Fruit fly (Drosophila melanogaster) whole organism, wandering third instar larva: Measurements from ENCODE around the gene CG44838.

Source experiments
- Abd-B ChIP-seq: fragments of >200 bp; optimal IDR thresholded peaks from 2 replicates; lab custom pipeline; 2017; ENCODE audit warnings: missing biosample characterization, missing genetic modification characterization
- CG32264 ChIP-seq: fragments of 200-800 bp; sonication (Bioruptor generic); optimal IDR thresholded peaks from 2 replicates; lab custom pipeline; 2016; ENCODE audit warnings: missing biosample characterization, missing genetic modification characterization
- CG9705 ChIP-seq: fragments of 200-800 bp; sonication (Bioruptor generic); optimal IDR thresholded peaks from 2 replicates; lab custom pipeline; 2018; ENCODE audit warnings: missing biosample characterization, mild to moderate bottlenecking, missing genetic modification characterization
- CrebA ChIP-seq: fragments of 200-800 bp; sonication (Bioruptor generic); optimal IDR thresholded peaks from 2 replicates; lab custom pipeline; 2016; ENCODE audit warnings: missing biosample characterization, mild to moderate bottlenecking, missing genetic modification characterization, borderline replicate concordance
- Dfd ChIP-seq: fragments of >200 bp; optimal IDR thresholded peaks from 2 replicates; lab custom pipeline; 2017; ENCODE audit warnings: missing biosample characterization, missing genetic modification characterization
- Dif ChIP-seq: fragments of 200-275, 200-300 bp; sonication (Bioruptor generic); optimal IDR thresholded peaks from 2 replicates; lab custom pipeline; 2018; ENCODE audit warnings: missing biosample characterization, missing genetic modification characterization; ENCODE audit not compliant: partially characterized antibody
- GATAd ChIP-seq: sonication (Bioruptor generic); optimal IDR thresholded peaks from 2 replicates; lab custom pipeline; 2016; ENCODE audit warnings: missing biosample characterization, missing genetic modification characterization
- HLH106 ChIP-seq: fragments of 200-800 bp; optimal IDR thresholded peaks from 3 replicates; lab custom pipeline; 2019; ENCODE audit warnings: missing biosample characterization, mild to moderate bottlenecking, missing genetic modification characterization, moderate library complexity
- Hnf4 ChIP-seq: fragments of 200-800 bp; sonication (Bioruptor generic); optimal IDR thresholded peaks from 2 replicates; lab custom pipeline; 2016; ENCODE audit warnings: missing biosample characterization, mild to moderate bottlenecking, missing genetic modification characterization
- Hr78 ChIP-seq: fragments of >200 bp; optimal IDR thresholded peaks from 2 replicates; lab custom pipeline; 2017; ENCODE audit warnings: missing biosample characterization, missing genetic modification characterization
- Hr83 ChIP-seq: fragments of 200-300 bp; sonication (Bioruptor generic); optimal IDR thresholded peaks from 2 replicates; lab custom pipeline; 2016; ENCODE audit warnings: missing biosample characterization, mild to moderate bottlenecking, missing genetic modification characterization, moderate library complexity; ENCODE audit not compliant: poor library complexity, severe bottlenecking
- Jra ChIP-seq: sonication (Bioruptor generic); optimal IDR thresholded peaks from 2 replicates; lab custom pipeline; 2016; ENCODE audit warnings: missing biosample characterization, missing genetic modification characterization
- Mio ChIP-seq: sonication (Bioruptor generic); optimal IDR thresholded peaks from 2 replicates; lab custom pipeline; 2016; ENCODE audit warnings: missing biosample characterization, missing genetic modification characterization
- Myc ChIP-seq: fragments of >200 bp; optimal IDR thresholded peaks from 2 replicates; lab custom pipeline; 2017
- N ChIP-seq: fragments of >200 bp; optimal IDR thresholded peaks from 2 replicates; lab custom pipeline; 2018; ENCODE audit warnings: missing biosample characterization, missing external identifiers, missing genetic modification characterization
- OdsH ChIP-seq: fragments of 200-800 bp; sonication (Bioruptor generic); optimal IDR thresholded peaks from 2 replicates; lab custom pipeline; 2016; ENCODE audit warnings: missing biosample characterization, mild to moderate bottlenecking, missing genetic modification characterization
- Rel ChIP-seq, 2 experiments: fragments of 200-800 bp; sonication (Bioruptor generic) in 1 of 2; optimal IDR thresholded peaks; 2 replicates in 1 of 2; 3 replicates in 1 of 2; lab custom pipeline; 2016 to 2019; ENCODE audit warnings: mild to moderate bottlenecking in 2 of 2, missing biosample characterization in 2 of 2, missing genetic modification characterization in 2 of 2, moderate library complexity in 1 of 2
- Sp1 ChIP-seq: fragments of 200-800 bp; sonication (Bioruptor generic); optimal IDR thresholded peaks from 3 replicates; lab custom pipeline; 2019; ENCODE audit warnings: missing biosample characterization, mild to moderate bottlenecking, missing genetic modification characterization, moderate library complexity
- Vsx2 ChIP-seq: fragments of 200-300, 225-300 bp; sonication (Bioruptor generic); optimal IDR thresholded peaks from 2 replicates; lab custom pipeline; 2018; ENCODE audit warnings: missing biosample characterization, missing genetic modification characterization; ENCODE audit not compliant: partially characterized antibody
- br ChIP-seq: fragments of 200-800 bp; sonication (Bioruptor generic); optimal IDR thresholded peaks from 2 replicates; lab custom pipeline; 2016; ENCODE audit warnings: missing biosample characterization, missing genetic modification characterization
- brk ChIP-seq: fragments of 200-800 bp; sonication (Bioruptor generic); optimal IDR thresholded peaks from 2 replicates; lab custom pipeline; 2016; ENCODE audit warnings: missing biosample characterization, mild to moderate bottlenecking, missing genetic modification characterization
- dl ChIP-seq, 2 experiments: fragments of 175-275, 200-275 bp in 1 of 2; fragments of 200-275 bp in 1 of 2; sonication (Bioruptor generic); optimal IDR thresholded peaks; lab custom pipeline; 2018; ENCODE audit warnings: mild to moderate bottlenecking in 2 of 2, missing biosample characterization in 2 of 2, missing genetic modification characterization in 2 of 2, moderate library complexity in 2 of 2; ENCODE audit not compliant: partially characterized antibody in 2 of 2, insufficient read depth in 1 of 2
- dmrt93B ChIP-seq: fragments of 200-800 bp; sonication (Bioruptor generic); optimal IDR thresholded peaks from 2 replicates; lab custom pipeline; 2018; ENCODE audit warnings: missing biosample characterization, mild to moderate bottlenecking, missing genetic modification characterization
- dsf ChIP-seq: sonication (Bioruptor generic); optimal IDR thresholded peaks from 2 replicates; lab custom pipeline; 2016; ENCODE audit warnings: missing biosample characterization, missing genetic modification characterization, borderline replicate concordance
- ey ChIP-seq: fragments of 200-800 bp; sonication (Bioruptor generic); optimal IDR thresholded peaks from 2 replicates; lab custom pipeline; 2016; ENCODE audit warnings: missing biosample characterization, missing genetic modification characterization
- foxo ChIP-seq, 2 experiments: fragments of 200-800 bp; sonication (Bioruptor generic); optimal IDR thresholded peaks; 2 replicates in 1 of 2; 3 replicates in 1 of 2; lab custom pipeline; 2016 to 2017; ENCODE audit warnings: missing biosample characterization in 2 of 2, missing genetic modification characterization in 2 of 2
- fru ChIP-seq: fragments of 200-800 bp; sonication (Bioruptor generic); optimal IDR thresholded peaks from 3 replicates; lab custom pipeline; 2016; ENCODE audit warnings: missing biosample characterization, mild to moderate bottlenecking, missing genetic modification characterization
- h ChIP-seq: fragments of 200-800 bp; sonication (Bioruptor generic); optimal IDR thresholded peaks from 3 replicates; lab custom pipeline; 2016; ENCODE audit warnings: missing biosample characterization, mild to moderate bottlenecking, missing genetic modification characterization
- jim ChIP-seq: fragments of 175-275, 200-325 bp; sonication (Bioruptor generic); optimal IDR thresholded peaks from 2 replicates; lab custom pipeline; 2016; ENCODE audit warnings: missing biosample characterization, mild to moderate bottlenecking, missing genetic modification characterization
- lola ChIP-seq: fragments of >200 bp; optimal IDR thresholded peaks from 2 replicates; lab custom pipeline; 2017; ENCODE audit warnings: missing biosample characterization, missing genetic modification characterization
- pan ChIP-seq: fragments of >200 bp; optimal IDR thresholded peaks from 2 replicates; lab custom pipeline; 2017
- psq ChIP-seq: fragments of 200-800 bp; sonication (Bioruptor generic); optimal IDR thresholded peaks from 3 replicates; lab custom pipeline; 2017; ENCODE audit warnings: missing biosample characterization, mild to moderate bottlenecking, missing genetic modification characterization, moderate library complexity
- rgr ChIP-seq: fragments of 200-800 bp; sonication (Bioruptor generic); optimal IDR thresholded peaks from 3 replicates; lab custom pipeline; 2016; ENCODE audit warnings: missing biosample characterization, mild to moderate bottlenecking, missing genetic modification characterization
- sage ChIP-seq: fragments of 200-800 bp; sonication (Bioruptor generic); optimal IDR thresholded peaks from 2 replicates; lab custom pipeline; 2016; ENCODE audit warnings: missing biosample characterization, mild to moderate bottlenecking, missing genetic modification characterization
- sv ChIP-seq: fragments of 200-800 bp; sonication (Bioruptor generic); optimal IDR thresholded peaks from 3 replicates; lab custom pipeline; 2016; ENCODE audit warnings: missing biosample characterization, missing genetic modification characterization
- tai ChIP-seq: sonication (Bioruptor generic); optimal IDR thresholded peaks from 2 replicates; lab custom pipeline; 2016; ENCODE audit warnings: missing biosample characterization, missing genetic modification characterization
- usp ChIP-seq: fragments of >200 bp; optimal IDR thresholded peaks from 2 replicates; lab custom pipeline; 2017; ENCODE audit warnings: missing biosample characterization, missing genetic modification characterization
- woc ChIP-seq: sonication (Bioruptor generic); optimal IDR thresholded peaks from 2 replicates; lab custom pipeline; 2016; ENCODE audit warnings: missing biosample characterization, mild to moderate bottlenecking, missing genetic modification characterization

Gene CG44838

DNA sequence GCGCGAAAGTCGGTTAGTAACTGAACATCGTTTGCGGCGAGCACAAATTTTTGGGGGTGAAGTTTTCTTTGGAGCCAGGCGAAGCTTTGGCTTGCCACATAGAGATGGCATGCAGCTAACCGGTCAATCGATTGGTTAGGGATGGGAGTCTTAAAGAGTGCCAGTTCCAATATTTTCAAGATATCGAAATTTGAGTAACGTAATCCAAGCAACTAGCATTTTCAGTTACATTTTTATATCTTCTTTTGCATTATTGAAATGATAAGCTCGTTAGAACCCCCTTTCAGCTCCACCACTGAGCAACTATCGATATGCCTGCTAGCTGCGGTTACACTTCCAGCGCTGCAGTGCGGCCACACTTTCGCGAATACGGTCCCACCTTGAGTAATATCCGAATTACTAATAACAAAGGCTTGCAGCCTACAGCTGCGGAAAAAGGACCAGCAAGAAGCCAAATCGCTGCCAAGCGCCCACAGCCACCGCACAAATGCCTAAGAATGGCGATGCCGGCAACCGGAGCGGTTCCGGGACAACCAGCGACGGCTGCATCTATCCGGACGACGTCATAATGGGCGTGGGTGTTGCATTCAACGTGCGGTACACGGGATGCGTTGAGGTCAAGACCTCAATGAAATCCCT lies 34.1 kb upstream of the CG44838 start, which contains the start of the genes Atat and Shc (continued):
- TF ChIP-seq tai (GFP tag; lab: Kevin White, UChicago): peak; percentile 99
- TF ChIP-seq Abd-B (GFP tag; lab: Kevin White, UChicago): no peak
- TF ChIP-seq dmrt93B (GFP tag; lab: Kevin White, UChicago): peak; percentile 100
- TF ChIP-seq ey: peak; percentile 99
- TF ChIP-seq woc (GFP tag; lab: Kevin White, UChicago): peak; percentile 99

DNA sequence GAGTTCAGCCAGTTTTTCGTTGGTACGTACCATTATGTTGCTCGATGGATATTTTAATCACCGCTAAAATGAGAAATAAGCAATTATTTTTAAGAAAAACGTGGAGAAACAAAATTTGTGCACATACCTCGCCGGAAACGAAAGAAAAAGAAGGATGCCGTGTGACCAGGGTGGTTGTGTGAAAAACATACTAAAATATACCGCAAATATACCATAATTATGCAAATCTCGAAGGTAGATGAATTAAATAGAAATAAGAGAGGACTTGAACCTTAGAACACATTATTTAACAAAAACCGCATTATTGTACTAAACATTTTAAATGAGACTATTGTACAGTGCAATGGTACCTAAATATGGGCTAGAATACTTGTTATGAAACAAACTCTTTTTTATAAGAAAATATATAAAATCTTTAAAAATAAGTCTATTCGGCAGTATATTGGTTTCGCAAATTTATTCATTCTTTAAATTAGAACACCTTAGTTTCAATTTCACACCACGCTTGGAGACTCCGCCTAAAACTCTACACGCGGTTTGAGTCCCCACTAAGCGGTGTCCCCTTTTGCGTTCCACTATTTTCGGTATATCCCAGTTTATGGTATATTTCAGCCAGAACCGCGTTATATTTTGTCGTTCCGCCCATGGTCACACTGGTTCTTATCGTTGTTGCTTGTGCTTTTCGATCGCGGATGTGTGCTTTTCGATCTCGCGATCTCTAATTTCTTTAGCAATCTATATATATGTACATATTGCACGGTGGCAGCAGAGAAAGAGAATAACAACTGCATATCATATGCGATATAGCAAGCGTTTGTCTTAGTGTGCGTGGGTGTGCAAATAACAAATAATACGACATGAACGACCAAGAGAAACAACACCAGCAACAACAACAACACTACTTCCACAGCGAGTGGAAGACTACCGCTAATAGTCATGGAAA lies 30.9 kb upstream of the CG44838 start, which contains the start of the genes RpS17 and MTF-1:
TSS of gene RpS17 (minus strand) at position 157 of the 943 bp plus-strand sequence.
TSS of gene MTF-1 (plus strand) at position 648 of the 943 bp plus-strand sequence.
- TF ChIP-seq Hnf4 (GFP tag; lab: Kevin White, UChicago) (peak; percentile 38), CrebA (no peak), Abd-B (GFP tag; lab: Kevin White, UChicago) (no peak), N (GFP tag; lab: Kevin White, UChicago) (no peak), rgr (peak; percentile 76), lola (GFP tag; lab: Kevin White, UChicago) (no peak), dl (GFP tag; optimal IDR thresholded peaks at IDR 0.05; lab: Kevin White, UChicago; ENCODE audit: insufficient read depth in 1 of 2, partially characterized antibody in 2 of 2) (no peak), usp (GFP tag; lab: Kevin White, UChicago) (no peak), Rel (GFP tag; optimal IDR thresholded peaks at IDR 0.05; lab: Kevin White, UChicago) (no peak), Rel (tag; optimal IDR thresholded peaks at IDR 0.05; lab: Kevin White, UChicago) (peak; percentile 86), CG9705 (peak; percentile 27), Dfd (no peak), woc (GFP tag; lab: Kevin White, UChicago) (no peak), Sp1 (GFP tag; lab: Kevin White, UChicago) (peak; percentile 76), Hr83 (peak; percentile 82), jim (GFP tag; lab: Kevin White, UChicago) (no peak), Jra (GFP tag; lab: Kevin White, UChicago) (no peak), Mio (GFP tag; lab: Kevin White, UChicago) (peak; percentile 21), tai (GFP tag; lab: Kevin White, UChicago) (no peak), Vsx2 (GFP tag; lab: Kevin White, UChicago) (no peak), dsf (GFP tag; lab: Kevin White, UChicago) (peak; percentile 9), ey (no peak), foxo (GFP tag; optimal IDR thresholded peaks at IDR 0.05; lab: Kevin White, UChicago) (peak in 1 of 2 experiments; percentile 41), sv (GFP tag; lab: Kevin White, UChicago) (peak; percentile 44), fru (GFP tag; lab: Kevin White, UChicago) (peak; percentile 22), Hr78 (GFP tag; lab: Kevin White, UChicago) (no peak), psq (GFP tag; lab: Kevin White, UChicago) (peak; percentile 9), sage (GFP tag; lab: Kevin White, UChicago) (peak; percentile 20), br (GFP tag; lab: Kevin White, UChicago) (no peak), Dif (GFP tag; lab: Kevin White, UChicago) (no peak), GATAd (GFP tag; lab: Kevin White, UChicago) (peak; percentile 44), dmrt93B (GFP tag; lab: Kevin White, UChicago) (peak; percentile 28), h (GFP tag; lab: Kevin White, UChicago) (peak; percentile 31), Myc (lab: Kevin White, UChicago) (peak; percentile 93), CG32264 (GFP tag; lab: Kevin White, UChicago) (no peak), OdsH (GFP tag; lab: Kevin White, UChicago) (peak; percentile 30), brk (GFP tag; lab: Kevin White, UChicago) (peak; percentile 36), pan (lab: Kevin White, UChicago) (no peak), HLH106 (peak; percentile 44)
